Worm (Caenorhabditis elegans): ENCODE data around the gene rnr-2.

DNA sequence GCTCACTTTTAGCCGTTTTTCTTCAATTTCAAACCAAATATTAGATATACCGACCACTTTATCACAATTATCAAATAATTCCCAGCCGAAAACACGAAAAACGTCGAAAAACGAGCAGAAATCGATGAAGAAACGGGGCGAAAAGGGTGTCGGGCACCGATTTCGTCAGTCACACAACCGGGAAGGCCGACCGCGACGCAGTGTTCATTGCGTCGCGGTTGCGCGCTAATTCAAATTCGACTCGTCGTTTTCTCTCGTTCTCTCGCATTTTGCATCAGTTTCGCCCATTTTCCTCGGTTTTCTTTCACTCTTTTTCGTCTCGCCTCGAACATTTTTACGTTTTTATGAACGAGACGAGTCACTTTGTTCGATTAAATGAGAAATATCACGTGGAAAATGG, 7.2 kb downstream of the rnr-2 start:
- no peak for TF ChIP-seq med-1 (GFP tag; optimal IDR thresholded peaks at IDR 0.05; ENCODE audit: insufficient read depth)
- no peak for TF ChIP-seq flt-1 (GFP tag; IDR thresholded peaks at IDR 0.05)
